Fruit fly (Drosophila melanogaster): ENCODE results near the gene CG31975.

Gene CG31975

dm6 chr2L:158649-159257 is 18.0 kb upstream of the CG31975 start, which contains the start of the genes CG33635 and spen (continued):
- TF ChIP-seq insv (GFP tag; optimal IDR thresholded peaks at IDR 0.05) (peak in 1 of 2 experiments; percentile 48), pros (GFP tag; optimal IDR thresholded peaks at IDR 0.05) (peak; percentile 59), Max (GFP tag; optimal IDR thresholded peaks at IDR 0.05) (peak; percentile 36), Pdp1 (GFP tag; optimal IDR thresholded peaks at IDR 0.05) (peak; percentile 13 to 63), CG13775 (GFP tag; optimal IDR thresholded peaks at IDR 0.05) (peak; percentile 30), CG18262 (tag; optimal IDR thresholded peaks at IDR 0.05) (peak; percentile 26), CHES-1-like (GFP tag; optimal IDR thresholded peaks at IDR 0.05) (peak; percentile 65), Sin3A (optimal IDR thresholded peaks at IDR 0.05) (peak; percentile 29), CG12769 (tag; optimal IDR thresholded peaks at IDR 0.05) (peak; percentile 35), ssp (GFP tag; IDR thresholded peaks at IDR 0.05) (no peak), CG33213 (GFP tag; optimal IDR thresholded peaks at IDR 0.05) (peak; percentile 65), trh (GFP tag; optimal IDR thresholded peaks at IDR 0.05) (no peak), CG3163 (GFP tag; optimal IDR thresholded peaks at IDR 0.05) (peak; percentile 39), scrt (GFP tag; optimal IDR thresholded peaks at IDR 0.05) (peak; percentile 16), CG18619 (GFP tag; optimal IDR thresholded peaks at IDR 0.05) (peak; percentile 7), Nf-YC (tag; optimal IDR thresholded peaks at IDR 0.05) (peak; percentile 45), CG6254 (GFP tag; optimal IDR thresholded peaks at IDR 0.05) (no peak), exex (tag; optimal IDR thresholded peaks at IDR 0.05) (peak; percentile 61), Meics (GFP tag; optimal IDR thresholded peaks at IDR 0.05) (peak; percentile 22), H2.0 (GFP tag; IDR thresholded peaks at IDR 0.05) (no peak), ems (GFP tag; optimal IDR thresholded peaks at IDR 0.05) (peak; percentile 37), Ada2b (GFP tag; IDR thresholded peaks at IDR 0.05) (no peak), zen (tag; optimal IDR thresholded peaks at IDR 0.05) (peak; percentile 33), CG4360 (GFP tag; IDR thresholded peaks at IDR 0.05) (no peak), caup (GFP tag; optimal IDR thresholded peaks at IDR 0.05; ENCODE audit: severe bottlenecking) (peak; percentile 49), CG17568 (GFP tag; optimal IDR thresholded peaks at IDR 0.05) (peak; percentile 13), CG10979 (tag; optimal IDR thresholded peaks at IDR 0.05) (peak; percentile 26), HmgZ (tag; optimal IDR thresholded peaks at IDR 0.05) (peak; percentile 70), pfk (GFP tag; optimal IDR thresholded peaks at IDR 0.05) (peak; percentile 51), Spps (tag; optimal IDR thresholded peaks at IDR 0.05) (peak; percentile 35), PHDP (tag; optimal IDR thresholded peaks at IDR 0.05) (peak; percentile 23), Med (GFP tag) (peak; percentile 86), Nf-YA (GFP tag; IDR thresholded peaks at IDR 0.05) (no peak), Bteb2 (GFP tag; optimal IDR thresholded peaks at IDR 0.05) (peak; percentile 36), NfI (GFP tag; optimal IDR thresholded peaks at IDR 0.05) (peak; percentile 11), CG10462 (GFP tag; optimal IDR thresholded peaks at IDR 0.05) (no peak), grn (GFP tag; optimal IDR thresholded peaks at IDR 0.05) (no peak), wek (GFP tag; optimal IDR thresholded peaks at IDR 0.05) (peak; percentile 33), CG14965 (GFP tag; optimal IDR thresholded peaks at IDR 0.05; ENCODE audit: borderline replicate concordance) (no peak), CG6272 (GFP tag; IDR thresholded peaks at IDR 0.05) (no peak), ash1 (GFP tag; optimal IDR thresholded peaks at IDR 0.05) (peak; percentile 92), Ets97D (GFP tag; optimal IDR thresholded peaks at IDR 0.05) (peak; percentile 72), unpg (GFP tag; optimal IDR thresholded peaks at IDR 0.05) (peak; percentile 28), esg (GFP tag; conservative IDR thresholded peaks at IDR 0.05) (no peak), cwo (GFP tag; optimal IDR thresholded peaks at IDR 0.05) (peak; percentile 19), peb (GFP tag; IDR thresholded peaks at IDR 0.05) (no peak), BEAF-32 (GFP tag; optimal IDR thresholded peaks at IDR 0.05) (peak; percentile 54), CG18599 (GFP tag; optimal IDR thresholded peaks at IDR 0.05) (peak; percentile 48), CG1603 (tag; optimal IDR thresholded peaks at IDR 0.05) (peak; percentile 63)
